Worm (Caenorhabditis elegans) whole organism, young adult: ENCODE data around the gene C17H12.12.
A peak's percentile ranks its signal among the peaks of the same experiment; 100 is the strongest.

Source experiments
- C06A6.2 ChIP-seq: fragments of 200-800 bp; sonication (Bioruptor generic); conservative IDR thresholded peaks from 2 replicates; pipeline ENCODE4 v1.3.6; 2022; ENCODE audit warnings: missing genetic modification characterization, missing compliant biosample characterization
- C17E4.6 ChIP-seq: fragments of 200-800 bp; sonication (Bioruptor generic); IDR thresholded peaks from 2 replicates; pipeline ENCODE4 v1.3.6; 2022; ENCODE audit warnings: missing genetic modification reagents, missing genetic modification characterization, missing compliant biosample characterization
- F57A8.1 ChIP-seq: fragments of 200-800 bp; sonication (Bioruptor generic); optimal IDR thresholded peaks from 2 replicates; lab custom pipeline; 2018; ENCODE audit warnings: mild to moderate bottlenecking, missing genetic modification characterization, moderate library complexity, missing compliant biosample characterization
- Y53F4B.3 ChIP-seq: fragments of 200-800 bp; sonication (Bioruptor generic); IDR thresholded peaks from 2 replicates; pipeline ENCODE4 v1.3.6; 2022; ENCODE audit warnings: missing genetic modification reagents, missing genetic modification characterization, missing compliant biosample characterization
- Y79H2A.3 ChIP-seq: fragments of 200-800 bp; sonication (Bioruptor generic); conservative IDR thresholded peaks from 2 replicates; pipeline ENCODE4 v1.3.6; 2022; ENCODE audit warnings: missing genetic modification reagents, missing genetic modification characterization, missing compliant biosample characterization
- ZK185.1 ChIP-seq: sonication (generic microtip); optimal IDR thresholded peaks from 2 replicates; lab custom pipeline; 2016; ENCODE audit warnings: mild to moderate bottlenecking, missing genetic modification characterization, missing compliant biosample characterization; ENCODE audit not compliant: poor library complexity, severe bottlenecking
- ama-1 ChIP-seq, 3 experiments: fragments of 150-350 bp in 1 of 3; sonication (generic microtip) in 2 of 3; optimal IDR thresholded peaks; 2 replicates each; lab custom pipeline; 2014 to 2018; ENCODE audit warnings: missing biosample characterization in 2 of 3, missing genetic modification characterization in 2 of 3, missing genetic modification reagents in 2 of 3
- ceh-40 ChIP-seq: fragments of 200-800 bp; sonication (Bioruptor generic); IDR thresholded peaks from 2 replicates; pipeline ENCODE4 v1.3.6; 2022; ENCODE audit warnings: missing genetic modification characterization, missing compliant biosample characterization
- efl-1 ChIP-seq: fragments of 150-350 bp; optimal IDR thresholded peaks from 2 replicates; lab custom pipeline; 2014; ENCODE audit warnings: missing biosample characterization, missing genetic modification reagents, missing genetic modification characterization
- egl-44 ChIP-seq: fragments of 200-800 bp; sonication (Bioruptor generic); IDR thresholded peaks from 2 replicates; pipeline ENCODE4 v1.3.6; 2022; ENCODE audit warnings: missing genetic modification reagents, missing genetic modification characterization, missing compliant biosample characterization
- pha-4 ChIP-seq: fragments of 150-350 bp; sonication (generic microtip); optimal IDR thresholded peaks from 2 replicates; lab custom pipeline; 2014; ENCODE audit warnings: missing biosample characterization, missing genetic modification reagents, missing genetic modification characterization
- snpc-3.4 ChIP-seq: sonication (generic microtip); optimal IDR thresholded peaks from 2 replicates; lab custom pipeline; 2017; ENCODE audit warnings: missing genetic modification characterization, mild to moderate bottlenecking, missing compliant biosample characterization, antibody characterized with exemption, moderate library complexity, missing genotype, missing genetic modification reagents
- unc-62 ChIP-seq: fragments of 150-350 bp; optimal IDR thresholded peaks from 2 replicates; lab custom pipeline; 2014; ENCODE audit warnings: missing biosample characterization, missing genetic modification reagents, missing genetic modification characterization

- no peak for TF ChIP-seq Y53F4B.3 (GFP tag; lab: Robert Waterston, UW)
- no peak for TF ChIP-seq C06A6.2 (GFP tag; lab: Robert Waterston, UW)
- no peak for TF ChIP-seq ZK185.1 (tag; lab: Kevin White, UChicago)
- no peak for TF ChIP-seq Y79H2A.3 (GFP tag; lab: Robert Waterston, UW)
- no peak for TF ChIP-seq egl-44 (GFP tag; lab: Robert Waterston, UW)
- peak; percentile 25 for TF ChIP-seq unc-62 (GFP tag; lab: Kevin White, UChicago)
- TF ChIP-seq ama-1 (optimal IDR thresholded peaks at IDR 0.05; lab: Kevin White, UChicago), result no peak
- no peak for TF ChIP-seq ama-1 (GFP tag; optimal IDR thresholded peaks at IDR 0.05; lab: Kevin White, UChicago)
- TF ChIP-seq pha-4 (tag; lab: Kevin White, UChicago), result no peak
- TF ChIP-seq snpc-3.4 (tag; lab: Kevin White, UChicago), result no peak
- TF ChIP-seq efl-1 (GFP tag; lab: Kevin White, UChicago), result no peak
- TF ChIP-seq F57A8.1, result no peak
- TF ChIP-seq ceh-40 (GFP tag; lab: Robert Waterston, UW), result no peak
- TF ChIP-seq C17E4.6, result no peak
These were observed 6.4 kb downstream of the C17H12.12 start, which contains the start of the genes cest-4 and C17H12.11 for ce11 chrIV:6802132-6802531.
